Worm (Caenorhabditis elegans): ENCODE results near the gene dlhd-1.

- TF ChIP-seq egl-27 (tag; optimal IDR thresholded peaks at IDR 0.05) = no peak
- no peak for TF ChIP-seq nhr-11 (tag; optimal IDR thresholded peaks at IDR 0.05)
- no peak for TF ChIP-seq fkh-10 (GFP tag; optimal IDR thresholded peaks at IDR 0.05)
- TF ChIP-seq ceh-16 (tag; optimal IDR thresholded peaks at IDR 0.05) = no peak
- no peak for TF ChIP-seq sea-2 (GFP tag; optimal IDR thresholded peaks at IDR 0.05)
- TF ChIP-seq hmg-11 (tag; optimal IDR thresholded peaks at IDR 0.05) = no peak
- no peak for TF ChIP-seq lin-39 (tag; optimal IDR thresholded peaks at IDR 0.05)
- no peak for TF ChIP-seq skn-1 (tag; optimal IDR thresholded peaks at IDR 0.05)
- TF ChIP-seq snpc-4 (tag; optimal IDR thresholded peaks at IDR 0.05) = no peak
- no peak for TF ChIP-seq ceh-82 (tag; optimal IDR thresholded peaks at IDR 0.05)
- no peak for TF ChIP-seq fos-1 (tag; optimal IDR thresholded peaks at IDR 0.05)
- no peak for TF ChIP-seq nhr-77 (tag; optimal IDR thresholded peaks at IDR 0.05)
- TF ChIP-seq mdl-1 (tag; optimal IDR thresholded peaks at IDR 0.05) = no peak
Measured at ce11 chrII:1141720-1142574, 30.0 kb downstream of the dlhd-1 start.
